Fruit fly (Drosophila melanogaster): ENCODE results near the gene CG18809.

The CG18809 gene

dm6 chrX:19765490-19766212 is 21.5 kb upstream of the CG18809 start (continued):
- TF ChIP-seq pnt (GFP tag; optimal IDR thresholded peaks at IDR 0.05), result no peak
- 0 out of 3 replicates have a peak, but pooled peaks have one; percentile 10 for TF ChIP-seq ken (GFP tag; IDR thresholded peaks at IDR 0.05)
- TF ChIP-seq CG31365 (tag; optimal IDR thresholded peaks at IDR 0.05), result no peak
- no peak for TF ChIP-seq repo (GFP tag; optimal IDR thresholded peaks at IDR 0.05)
- TF ChIP-seq CG10366 (GFP tag; IDR thresholded peaks at IDR 0.05), result no peak
- TF ChIP-seq kni (GFP tag; optimal IDR thresholded peaks at IDR 0.05), result peak; percentile 8
- no peak for TF ChIP-seq disco-r (GFP tag; optimal IDR thresholded peaks at IDR 0.05)
- TF ChIP-seq CG43689 (GFP tag; IDR thresholded peaks at IDR 0.05), result no peak
- TF ChIP-seq NFAT (GFP tag; IDR thresholded peaks at IDR 0.05), result no peak
- TF ChIP-seq B-H1 (GFP tag; IDR thresholded peaks at IDR 0.05), result no peak
- no peak for TF ChIP-seq fd3F (GFP tag; optimal IDR thresholded peaks at IDR 0.05)
- TF ChIP-seq CG16779 (GFP tag; IDR thresholded peaks at IDR 0.05), result no peak
- TF ChIP-seq HLH4C (GFP tag; IDR thresholded peaks at IDR 0.05; ENCODE audit: partially characterized antibody), result no peak
- no peak for TF ChIP-seq CG2129 (GFP tag; IDR thresholded peaks at IDR 0.05; ENCODE audit: partially characterized antibody)
- no peak for TF ChIP-seq cato (GFP tag; optimal IDR thresholded peaks at IDR 0.05; ENCODE audit: borderline replicate concordance)
- no peak for TF ChIP-seq Hsf (GFP tag; optimal IDR thresholded peaks at IDR 0.05)
- TF ChIP-seq az2 (GFP tag; optimal IDR thresholded peaks at IDR 0.05), result no peak
- TF ChIP-seq chinmo (GFP tag; IDR thresholded peaks at IDR 0.05; ENCODE audit: partially characterized antibody), result no peak
- TF ChIP-seq sqz (GFP tag; optimal IDR thresholded peaks at IDR 0.05), result peak; percentile 62
- TF ChIP-seq D19A (tag; optimal IDR thresholded peaks at IDR 0.05), result peak; percentile 17
- no peak for TF ChIP-seq zfh2 (GFP tag; optimal IDR thresholded peaks at IDR 0.05)
- TF ChIP-seq YL-1 (GFP tag; optimal IDR thresholded peaks at IDR 0.05), result no peak
- TF ChIP-seq gsb (GFP tag; IDR thresholded peaks at IDR 0.05), result no peak
- no peak for TF ChIP-seq tx (GFP tag; optimal IDR thresholded peaks at IDR 0.05)
- no peak for TF ChIP-seq CG3726 (GFP tag; IDR thresholded peaks at IDR 0.05)
- peak; percentile 25; the same call in 1 of the 2 replicates for TF ChIP-seq CG6689 (GFP tag; IDR thresholded peaks at IDR 0.05)
- TF ChIP-seq CG12071 (GFP tag; optimal IDR thresholded peaks at IDR 0.05), result no peak
- no peak for TF ChIP-seq abd-A (tag; optimal IDR thresholded peaks at IDR 0.05)
- TF ChIP-seq Deaf1 (tag; optimal IDR thresholded peaks at IDR 0.05), result no peak
- no peak for TF ChIP-seq CG10565 (GFP tag; optimal IDR thresholded peaks at IDR 0.05)
- TF ChIP-seq Hr51 (GFP tag; optimal IDR thresholded peaks at IDR 0.05), result no peak
- no peak for TF ChIP-seq CG4328 (GFP tag; optimal IDR thresholded peaks at IDR 0.05)
- no peak for TF ChIP-seq tap (tag; optimal IDR thresholded peaks at IDR 0.05)
- TF ChIP-seq sna (GFP tag; IDR thresholded peaks at IDR 0.05; ENCODE audit: partially characterized antibody), result no peak
- TF ChIP-seq CG8924 (tag; optimal IDR thresholded peaks at IDR 0.05), result no peak
- no peak for TF ChIP-seq cad (GFP tag; optimal IDR thresholded peaks at IDR 0.05)
- TF ChIP-seq CG9727 (GFP tag; optimal IDR thresholded peaks at IDR 0.05), result peak; percentile 11
- no peak for TF ChIP-seq HLH54F (GFP tag; optimal IDR thresholded peaks at IDR 0.05)
- no peak for TF ChIP-seq hb (GFP tag; IDR thresholded peaks at IDR 0.05; ENCODE audit: partially characterized antibody)
- TF ChIP-seq Ravus (GFP tag; IDR thresholded peaks at IDR 0.05), result no peak
- TF ChIP-seq lola (GFP tag; optimal IDR thresholded peaks at IDR 0.05), result peak in 1 of 3 experiments; percentile 7
- TF ChIP-seq CG7987 (GFP tag; optimal IDR thresholded peaks at IDR 0.05), result no peak
- no peak for TF ChIP-seq lilli (GFP tag; optimal IDR thresholded peaks at IDR 0.05)
- no peak for TF ChIP-seq CG13624 (GFP tag; optimal IDR thresholded peaks at IDR 0.05)
- no peak for TF ChIP-seq CG12155 (GFP tag; optimal IDR thresholded peaks at IDR 0.05)
- no peak for TF ChIP-seq seq (GFP tag; IDR thresholded peaks at IDR 0.05)
- TF ChIP-seq fu2 (GFP tag; optimal IDR thresholded peaks at IDR 0.05), result no peak
- TF ChIP-seq lov (optimal IDR thresholded peaks at IDR 0.05), result no peak
- 0 out of 3 replicates have a peak, but pooled peaks have one; percentile 17 for TF ChIP-seq lov (GFP tag; IDR thresholded peaks at IDR 0.05)
- no peak for TF ChIP-seq tio (GFP tag; optimal IDR thresholded peaks at IDR 0.05)

Data from whole organism, embryonic.